Worm (Caenorhabditis elegans): ENCODE data around the gene grd-1.

ce11 chrX:11152720-11153119, 43.5 kb downstream of the grd-1 start, which contains the start of the genes C05C9.3 and C05C9.2:
- TF ChIP-seq unc-62 (GFP tag; optimal IDR thresholded peaks at IDR 0.05) (no peak), elt-3 (tag; optimal IDR thresholded peaks at IDR 0.05) (no peak), lir-3 (tag; optimal IDR thresholded peaks at IDR 0.05; ENCODE audit: poor library complexity) (no peak), unc-30 (tag; optimal IDR thresholded peaks at IDR 0.05) (no peak), efl-1 (optimal IDR thresholded peaks at IDR 0.05) (no peak), efl-1 (GFP tag; optimal IDR thresholded peaks at IDR 0.05 in 1 of 2) (no peak), nhr-76 (tag; optimal IDR thresholded peaks at IDR 0.05) (no peak), nhr-12 (tag; optimal IDR thresholded peaks at IDR 0.05) (no peak), lin-13 (GFP tag; optimal IDR thresholded peaks at IDR 0.05) (no peak), nhr-237 (tag; optimal IDR thresholded peaks at IDR 0.05) (no peak), snpc-4 (tag; optimal IDR thresholded peaks at IDR 0.05) (no peak), egl-27 (tag; optimal IDR thresholded peaks at IDR 0.05) (no peak), vab-15 (tag; optimal IDR thresholded peaks at IDR 0.05) (no peak), nhr-19 (GFP tag; conservative IDR thresholded peaks at IDR 0.05) (no peak)

Data from whole organism, L1 larva.